Worm (Caenorhabditis elegans) whole organism, L2 larva: ENCODE data around the gene his-8.

Source experiments
- alr-1 ChIP-seq: fragments of 150-350 bp; optimal IDR thresholded peaks from 2 replicates; lab custom pipeline; 2014; ENCODE audit warnings: missing biosample characterization, missing genetic modification characterization
- ama-1 ChIP-seq: fragments of 150-350 bp; optimal IDR thresholded peaks from 2 replicates; lab custom pipeline; 2018; ENCODE audit warnings: inconsistent platforms
- blmp-1 ChIP-seq: sonication (generic microtip); optimal IDR thresholded peaks from 2 replicates; lab custom pipeline; 2017; ENCODE audit warnings: missing genetic modification characterization, mild to moderate bottlenecking, missing compliant biosample characterization, antibody characterized with exemption, moderate library complexity; ENCODE audit not compliant: insufficient read depth
- egl-27 ChIP-seq: sonication (generic microtip); optimal IDR thresholded peaks from 3 replicates; lab custom pipeline; 2017; ENCODE audit warnings: missing biosample characterization, missing genetic modification reagents, missing genetic modification characterization
- elt-3 ChIP-seq: sonication (generic microtip); optimal IDR thresholded peaks from 2 replicates; lab custom pipeline; 2017; ENCODE audit warnings: missing biosample characterization, missing genetic modification characterization
- nhr-11 ChIP-seq: fragments of 150-350 bp; optimal IDR thresholded peaks from 2 replicates; lab custom pipeline; 2014; ENCODE audit warnings: missing biosample characterization, missing genetic modification characterization
- nhr-12 ChIP-seq: fragments of 150-350 bp; optimal IDR thresholded peaks from 2 replicates; lab custom pipeline; 2014; ENCODE audit warnings: missing biosample characterization, missing genetic modification characterization
- unc-39 ChIP-seq: fragments of 150-350 bp; optimal IDR thresholded peaks from 2 replicates; lab custom pipeline; 2014; ENCODE audit warnings: missing biosample characterization, missing genetic modification characterization
- unc-62 ChIP-seq: fragments of 150-350 bp; optimal IDR thresholded peaks from 2 replicates; lab custom pipeline; 2014; ENCODE audit warnings: missing biosample characterization, missing genetic modification reagents, missing genetic modification characterization

DNA sequence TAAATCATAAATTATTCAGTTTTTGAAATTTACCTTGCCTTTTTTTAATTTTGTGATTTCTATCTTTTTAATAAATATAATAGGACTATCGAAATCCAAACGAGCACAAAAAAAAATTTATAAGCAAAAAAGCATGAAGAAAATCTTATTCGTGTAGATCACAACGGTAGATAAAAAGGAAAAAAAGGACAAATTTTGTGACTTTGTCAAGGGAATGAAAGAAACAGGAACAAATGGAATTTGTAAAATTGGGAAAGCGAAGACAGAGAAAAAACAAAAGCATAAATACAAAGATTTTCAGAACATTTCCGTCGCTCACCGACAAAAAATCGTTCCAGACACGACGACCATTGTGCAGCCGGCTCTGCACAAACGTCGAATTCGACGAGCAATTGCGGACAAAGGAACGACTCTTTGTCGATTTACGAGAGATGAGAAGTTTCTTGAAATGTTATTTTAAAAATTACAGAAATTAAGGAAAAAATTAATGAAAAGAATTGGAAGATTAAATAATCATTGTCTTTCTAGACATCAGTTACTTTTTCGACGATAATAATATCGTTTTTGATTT lies 14.0 kb downstream of the his-8 start, which contains the start of gene F45F2.10:
- TF ChIP-seq alr-1 (no peak), ama-1 (lab: Kevin White, UChicago) (no peak), nhr-12 (tag; lab: Kevin White, UChicago) (no peak), egl-27 (tag; lab: Kevin White, UChicago) (no peak), blmp-1 (tag; lab: Kevin White, UChicago) (no peak), unc-62 (GFP tag; lab: Kevin White, UChicago) (no peak), unc-39 (tag; lab: Kevin White, UChicago) (no peak), elt-3 (tag; lab: Kevin White, UChicago) (no peak), nhr-11 (no peak)
